Fruit fly (Drosophila melanogaster): Measurements from ENCODE around the gene CG7920.

CG7920 gene

dm6 chr3R:30058057-30058868, 43.2 kb upstream of the CG7920 start, which contains the start of gene sima (continued):
- TF ChIP-seq Bgb (GFP tag; IDR thresholded peaks at IDR 0.05; ENCODE audit: partially characterized antibody): peak; percentile 31
- TF ChIP-seq CG15269 (tag; optimal IDR thresholded peaks at IDR 0.05): peak; percentile 4
- peak; percentile 37 for TF ChIP-seq phol (tag; optimal IDR thresholded peaks at IDR 0.05)
- TF ChIP-seq CG2199 (GFP tag; IDR thresholded peaks at IDR 0.05): no peak
- TF ChIP-seq MBD-R2 (GFP tag; IDR thresholded peaks at IDR 0.05): peak; percentile 65
- peak; percentile 27 for TF ChIP-seq CG6854 (GFP tag; optimal IDR thresholded peaks at IDR 0.05)
- 0 out of 3 replicates have a peak, but pooled peaks have one; percentile 34 for TF ChIP-seq CG11695 (GFP tag; IDR thresholded peaks at IDR 0.05)
- TF ChIP-seq Med (GFP tag): peak; percentile 83
- peak; percentile 9 for TF ChIP-seq pfk (GFP tag; optimal IDR thresholded peaks at IDR 0.05)
- TF ChIP-seq row (GFP tag; IDR thresholded peaks at IDR 0.05): peak; percentile 80
- 0 out of 2 replicates have a peak, but pooled peaks have one; percentile 40 for TF ChIP-seq al (GFP tag; IDR thresholded peaks at IDR 0.05)
- peak; percentile 41; the same call in 1 of the 2 replicates for TF ChIP-seq Drgx (GFP tag; IDR thresholded peaks at IDR 0.05)
- no peak for TF ChIP-seq fd3F (GFP tag; optimal IDR thresholded peaks at IDR 0.05)
- peak; percentile 17 for TF ChIP-seq Blimp-1 (GFP tag; optimal IDR thresholded peaks at IDR 0.05)
- peak; percentile 43 for TF ChIP-seq cwo (GFP tag; optimal IDR thresholded peaks at IDR 0.05)
- TF ChIP-seq psq (GFP tag; optimal IDR thresholded peaks at IDR 0.05): peak; percentile 98
- no peak for TF ChIP-seq Spps (tag; optimal IDR thresholded peaks at IDR 0.05)
- TF ChIP-seq CG12659 (GFP tag; optimal IDR thresholded peaks at IDR 0.05): peak; percentile 61
- TF ChIP-seq Sry-δ (GFP tag; optimal IDR thresholded peaks at IDR 0.05): peak; percentile 27
- TF ChIP-seq CG7271 (tag; optimal IDR thresholded peaks at IDR 0.05): peak; percentile 14
- TF ChIP-seq MESR4 (GFP tag; optimal IDR thresholded peaks at IDR 0.05): peak; percentile 65
- TF ChIP-seq CG32532 (GFP tag; IDR thresholded peaks at IDR 0.05): peak; percentile 61
- peak; percentile 43 for TF ChIP-seq Abd-B (GFP tag; optimal IDR thresholded peaks at IDR 0.05)
- peak; percentile 23 for TF ChIP-seq CG18262 (tag; optimal IDR thresholded peaks at IDR 0.05)
- no peak for TF ChIP-seq B-H2 (GFP tag; optimal IDR thresholded peaks at IDR 0.05)
- TF ChIP-seq CG14860 (GFP tag; IDR thresholded peaks at IDR 0.05; ENCODE audit: partially characterized antibody): no peak
- peak; percentile 31; the same call in 2 of the 3 replicates for TF ChIP-seq tgo (GFP tag; IDR thresholded peaks at IDR 0.05)
- peak; percentile 54 for TF ChIP-seq CG2712 (tag; optimal IDR thresholded peaks at IDR 0.05)
- TF ChIP-seq zfh1 (GFP tag; IDR thresholded peaks at IDR 0.05): 0 out of 3 replicates have a peak, but pooled peaks have one; percentile 32
- peak; percentile 43; the same call in 1 of the 2 replicates for TF ChIP-seq E2f1 (GFP tag; IDR thresholded peaks at IDR 0.05)
- TF ChIP-seq knrl (GFP tag; IDR thresholded peaks at IDR 0.05; ENCODE audit: partially characterized antibody): no peak; the same call in 2 of the 3 replicates
- peak; percentile 43 for TF ChIP-seq Chrac-16 (GFP tag; optimal IDR thresholded peaks at IDR 0.05)
- TF ChIP-seq CG10462 (GFP tag; optimal IDR thresholded peaks at IDR 0.05): peak; percentile 91
- TF ChIP-seq CG30020 (tag; optimal IDR thresholded peaks at IDR 0.05): peak; percentile 40
- peak; percentile 29 for TF ChIP-seq vfl (GFP tag; optimal IDR thresholded peaks at IDR 0.05)
- TF ChIP-seq CG7928 (GFP tag; optimal IDR thresholded peaks at IDR 0.05): no peak
- TF ChIP-seq CG1832 (GFP tag; optimal IDR thresholded peaks at IDR 0.05): no peak
- peak; percentile 30 for TF ChIP-seq Deaf1 (tag; optimal IDR thresholded peaks at IDR 0.05)
- peak; percentile 39 for TF ChIP-seq BEAF-32 (GFP tag; optimal IDR thresholded peaks at IDR 0.05)
- peak; percentile 5 for TF ChIP-seq scrt (GFP tag; optimal IDR thresholded peaks at IDR 0.05)
- TF ChIP-seq mam (GFP tag; optimal IDR thresholded peaks at IDR 0.05): peak; percentile 32
- TF ChIP-seq Dad (GFP tag; optimal IDR thresholded peaks at IDR 0.05): peak; percentile 14
- peak; percentile 35 for TF ChIP-seq gsb-n (tag; optimal IDR thresholded peaks at IDR 0.05)
- peak; percentile 46 for TF ChIP-seq CoRest (tag; optimal IDR thresholded peaks at IDR 0.05)
- peak; percentile 30 for TF ChIP-seq Camta (GFP tag; optimal IDR thresholded peaks at IDR 0.05)
- no peak for TF ChIP-seq Hey (tag; optimal IDR thresholded peaks at IDR 0.05)
- TF ChIP-seq CG13894 (tag; optimal IDR thresholded peaks at IDR 0.05): peak; percentile 56
